Fruit fly (Drosophila melanogaster) whole organism, embryonic: Measurements from ENCODE around the gene Trm7-32.

Source experiments
- B-H1 ChIP-seq: fragments of 200-800 bp; sonication (Bioruptor generic); IDR thresholded peaks from 3 replicates; pipeline ENCODE4 v1.3.6; 2022; ENCODE audit warnings: missing biosample characterization, missing genetic modification characterization
- B-H2 ChIP-seq: fragments of 200-800 bp; sonication (Bioruptor generic); optimal IDR thresholded peaks from 2 replicates; lab custom pipeline; 2018; ENCODE audit warnings: missing biosample characterization, mild to moderate bottlenecking, missing genetic modification characterization
- CG10274 ChIP-seq: fragments of 200-800 bp; sonication (Bioruptor generic); optimal IDR thresholded peaks from 3 replicates; lab custom pipeline; 2017; ENCODE audit warnings: missing biosample characterization, mild to moderate bottlenecking, missing genetic modification characterization
- CG10543 ChIP-seq: fragments of 200-800 bp; sonication (Bioruptor generic); optimal IDR thresholded peaks from 3 replicates; lab custom pipeline; 2017; ENCODE audit warnings: missing biosample characterization, mild to moderate bottlenecking, missing genetic modification characterization, moderate library complexity
- CG11247 ChIP-seq: fragments of 200-800 bp; sonication (Bioruptor generic); IDR thresholded peaks from 2 replicates; pipeline ENCODE4 v1.3.6; 2022; ENCODE audit warnings: missing biosample characterization, missing genetic modification characterization
- CG12219 ChIP-seq: fragments of 200-800 bp; sonication (Bioruptor generic); optimal IDR thresholded peaks from 3 replicates; lab custom pipeline; 2018; ENCODE audit warnings: missing biosample characterization, mild to moderate bottlenecking, missing genetic modification characterization
- CG12299 ChIP-seq: fragments of 200-800 bp; sonication (Bioruptor generic); optimal IDR thresholded peaks from 2 replicates; lab custom pipeline; 2018; ENCODE audit warnings: missing biosample characterization, mild to moderate bottlenecking, missing genetic modification characterization
- CG13424 ChIP-seq: fragments of 200-800 bp; sonication (Bioruptor generic); optimal IDR thresholded peaks from 2 replicates; lab custom pipeline; 2019; ENCODE audit warnings: missing biosample characterization, mild to moderate bottlenecking, missing genetic modification characterization, moderate library complexity
- CG13624 ChIP-seq: fragments of 200-800 bp; sonication (Bioruptor generic); optimal IDR thresholded peaks from 2 replicates; lab custom pipeline; 2016; ENCODE audit warnings: missing biosample characterization, missing genetic modification characterization
- CG1529 ChIP-seq: fragments of 200-800 bp; sonication (Bioruptor generic); optimal IDR thresholded peaks from 3 replicates; lab custom pipeline; 2018; ENCODE audit warnings: missing biosample characterization, missing genetic modification characterization
- CG15696 ChIP-seq: fragments of 200-800 bp; sonication (Bioruptor generic); optimal IDR thresholded peaks from 2 replicates; lab custom pipeline; 2019; ENCODE audit warnings: missing biosample characterization, mild to moderate bottlenecking, missing genetic modification characterization, moderate library complexity
- CG16815 ChIP-seq: fragments of 200-800 bp; sonication (Bioruptor generic); optimal IDR thresholded peaks from 3 replicates; lab custom pipeline; 2017; ENCODE audit warnings: missing biosample characterization, mild to moderate bottlenecking, missing genetic modification characterization
- CG17802 ChIP-seq: fragments of 200-800 bp; sonication (Bioruptor generic); optimal IDR thresholded peaks from 2 replicates; lab custom pipeline; 2018; ENCODE audit warnings: missing biosample characterization, mild to moderate bottlenecking, missing genetic modification characterization, moderate library complexity
- CG3163 ChIP-seq: fragments of 200-800 bp; sonication (Bioruptor generic); optimal IDR thresholded peaks from 3 replicates; lab custom pipeline; 2016; ENCODE audit warnings: missing biosample characterization, missing genetic modification characterization
- CG32767 ChIP-seq: fragments of 200-800 bp; sonication (Bioruptor generic); IDR thresholded peaks from 2 replicates; pipeline ENCODE4 v1.3.6; 2022; ENCODE audit warnings: missing biosample characterization, missing genetic modification characterization
- CG4854 ChIP-seq: fragments of 200-800 bp; sonication (Bioruptor generic); optimal IDR thresholded peaks from 2 replicates; lab custom pipeline; 2016; ENCODE audit warnings: missing biosample characterization, missing genetic modification characterization, inconsistent platforms
- CG6272 ChIP-seq: fragments of 200-800 bp; sonication (Bioruptor generic); IDR thresholded peaks from 2 replicates; pipeline ENCODE4 v1.3.6; 2022; ENCODE audit warnings: missing biosample characterization, missing genetic modification characterization
- CG7963 ChIP-seq: fragments of 200-800 bp; sonication (Bioruptor generic); IDR thresholded peaks from 3 replicates; pipeline ENCODE4 v1.3.6; 2022; ENCODE audit warnings: missing biosample characterization, missing genetic modification characterization; ENCODE audit not compliant: partially characterized antibody
- CG7987 ChIP-seq: fragments of 200-800 bp; sonication (Bioruptor generic); optimal IDR thresholded peaks from 2 replicates; lab custom pipeline; 2018; ENCODE audit warnings: missing biosample characterization, mild to moderate bottlenecking, missing genetic modification characterization, moderate library complexity
- CG8359 ChIP-seq: fragments of 200-800 bp; sonication (Bioruptor generic); optimal IDR thresholded peaks from 2 replicates; lab custom pipeline; 2017; ENCODE audit warnings: missing biosample characterization, mild to moderate bottlenecking, missing genetic modification characterization, borderline replicate concordance
- CG8765 ChIP-seq: fragments of 200-800 bp; sonication (Bioruptor generic); IDR thresholded peaks from 2 replicates; pipeline ENCODE4 v1.3.6; 2022; ENCODE audit warnings: missing biosample characterization, missing genetic modification characterization
- CG9876 ChIP-seq: fragments of 200-800 bp; sonication (Bioruptor generic); optimal IDR thresholded peaks from 2 replicates; lab custom pipeline; 2016; ENCODE audit warnings: missing biosample characterization, missing genetic modification characterization
- Doc2 ChIP-seq: fragments of 200-800 bp; sonication (Bioruptor generic); IDR thresholded peaks from 2 replicates; pipeline ENCODE4 v1.3.6; 2022; ENCODE audit warnings: missing biosample characterization, missing genetic modification characterization
- Gug ChIP-seq: fragments of 200-800 bp; sonication (Bioruptor generic); IDR thresholded peaks from 4 replicates; pipeline ENCODE4 v1.3.6; 2022; ENCODE audit warnings: missing biosample characterization, missing genetic modification characterization
- HLH3B ChIP-seq: fragments of 200-800 bp; sonication (Bioruptor generic); IDR thresholded peaks from 2 replicates; pipeline ENCODE4 v1.3.6; 2022; ENCODE audit warnings: missing biosample characterization, missing genetic modification characterization
- Hey ChIP-seq: fragments of 200-800 bp; sonication (Bioruptor generic); optimal IDR thresholded peaks from 3 replicates; lab custom pipeline; 2018; ENCODE audit warnings: missing biosample characterization, mild to moderate bottlenecking, missing genetic modification characterization
- Hmx ChIP-seq: fragments of 200-800 bp; sonication (Bioruptor generic); optimal IDR thresholded peaks from 2 replicates; lab custom pipeline; 2016; ENCODE audit warnings: missing biosample characterization, missing genetic modification characterization
- Jarid2 ChIP-seq: fragments of 200-800 bp; sonication (Bioruptor generic); optimal IDR thresholded peaks from 3 replicates; lab custom pipeline; 2017; ENCODE audit warnings: mild to moderate bottlenecking, missing biosample characterization, missing genetic modification reagents, missing genetic modification characterization
- Nf-YB ChIP-seq: fragments of 200-800 bp; sonication (Bioruptor generic); optimal IDR thresholded peaks from 3 replicates; lab custom pipeline; 2019; ENCODE audit warnings: missing biosample characterization, mild to moderate bottlenecking, missing genetic modification characterization, moderate library complexity
- Sox100B ChIP-seq: fragments of 200-800 bp; sonication (Bioruptor generic); optimal IDR thresholded peaks from 3 replicates; lab custom pipeline; 2018; ENCODE audit warnings: missing biosample characterization, mild to moderate bottlenecking, missing genetic modification characterization
- YL-1 ChIP-seq: fragments of 200-800 bp; sonication (Bioruptor generic); optimal IDR thresholded peaks from 3 replicates; lab custom pipeline; 2017; ENCODE audit warnings: missing biosample characterization, mild to moderate bottlenecking, missing genetic modification characterization
- emc ChIP-seq: fragments of 200-800 bp; sonication (Bioruptor generic); optimal IDR thresholded peaks from 2 replicates; lab custom pipeline; 2016; ENCODE audit warnings: missing biosample characterization, missing genetic modification characterization
- eve ChIP-seq, 2 experiments: fragments of >200 bp; optimal IDR thresholded peaks; 2 replicates each; lab custom pipeline; 2017; ENCODE audit warnings: missing biosample characterization in 2 of 2, missing genetic modification characterization in 2 of 2
- fd3F ChIP-seq: fragments of 200-800 bp; sonication (Bioruptor generic); optimal IDR thresholded peaks from 2 replicates; lab custom pipeline; 2018; ENCODE audit warnings: missing biosample characterization, mild to moderate bottlenecking, missing genetic modification characterization, moderate library complexity
- gcm ChIP-seq: fragments of 200-800 bp; sonication (Bioruptor generic); optimal IDR thresholded peaks from 2 replicates; lab custom pipeline; 2019; ENCODE audit warnings: missing biosample characterization, mild to moderate bottlenecking, missing genetic modification characterization, moderate library complexity
- gem ChIP-seq: fragments of 200-800 bp; sonication (Bioruptor generic); optimal IDR thresholded peaks from 2 replicates; lab custom pipeline; 2019; ENCODE audit warnings: missing biosample characterization, mild to moderate bottlenecking, missing genetic modification characterization, moderate library complexity
- grau ChIP-seq: fragments of 200-800 bp; optimal IDR thresholded peaks from 3 replicates; lab custom pipeline; 2019; ENCODE audit warnings: missing biosample characterization, mild to moderate bottlenecking, missing genetic modification characterization, moderate library complexity
- gsb-n ChIP-seq: fragments of 200-800 bp; sonication (Bioruptor generic); optimal IDR thresholded peaks from 3 replicates; lab custom pipeline; 2018; ENCODE audit warnings: missing biosample characterization, mild to moderate bottlenecking, missing genetic modification characterization
- hkb ChIP-seq, 2 experiments: fragments of 200-800 bp in 1 of 2; fragments of >200 bp in 1 of 2; sonication (Bioruptor generic) in 1 of 2; IDR thresholded peaks in 1 of 2; optimal IDR thresholded peaks in 1 of 2; 2 replicates each; pipeline versions ENCODE4 v1.3.6 to Lab custom; 2017 to 2022; ENCODE audit warnings: missing biosample characterization in 1 of 2, missing genetic modification characterization in 1 of 2
- pho ChIP-seq: fragments of 200-800 bp; sonication (Bioruptor generic); optimal IDR thresholded peaks from 2 replicates; lab custom pipeline; 2016; ENCODE audit warnings: missing biosample characterization, missing genetic modification characterization
- shn ChIP-seq: fragments of 200-800 bp; sonication (Bioruptor generic); optimal IDR thresholded peaks from 3 replicates; lab custom pipeline; 2016; ENCODE audit warnings: missing biosample characterization, missing genetic modification characterization
- sob ChIP-seq: fragments of 200-800 bp; sonication (Bioruptor generic); IDR thresholded peaks from 2 replicates; pipeline ENCODE4 v1.3.6; 2022; ENCODE audit warnings: missing biosample characterization, missing genetic modification characterization
- sqz ChIP-seq: fragments of 200-800 bp; sonication (Bioruptor generic); optimal IDR thresholded peaks from 3 replicates; lab custom pipeline; 2018; ENCODE audit warnings: missing biosample characterization, mild to moderate bottlenecking, missing genetic modification characterization
- sug ChIP-seq: fragments of 200-800 bp; optimal IDR thresholded peaks from 2 replicates; lab custom pipeline; 2019; ENCODE audit warnings: missing biosample characterization, mild to moderate bottlenecking, missing genetic modification characterization, moderate library complexity
- trem ChIP-seq: fragments of 200-800 bp; optimal IDR thresholded peaks from 3 replicates; lab custom pipeline; 2019; ENCODE audit warnings: missing biosample characterization, mild to moderate bottlenecking, missing genetic modification characterization, moderate library complexity
- trh ChIP-seq: fragments of 200-800 bp; sonication (Bioruptor generic); optimal IDR thresholded peaks from 2 replicates; lab custom pipeline; 2016; ENCODE audit warnings: missing biosample characterization, missing genetic modification characterization
- vfl ChIP-seq: fragments of 200-800 bp; sonication (Bioruptor generic); optimal IDR thresholded peaks from 2 replicates; lab custom pipeline; 2016; ENCODE audit warnings: missing biosample characterization, missing genetic modification characterization
- vvl ChIP-seq: fragments of 200-800 bp; sonication (Bioruptor generic); IDR thresholded peaks from 2 replicates; pipeline ENCODE4 v1.3.6; 2022; ENCODE audit warnings: missing biosample characterization, missing genetic modification characterization
- zfh2 ChIP-seq: fragments of 200-800 bp; sonication (Bioruptor generic); optimal IDR thresholded peaks from 2 replicates; lab custom pipeline; 2016; ENCODE audit warnings: missing biosample characterization, missing genetic modification characterization

The Trm7-32 gene

dm6 chr3R:17053415-17054177 lies 13.1 kb downstream of the Trm7-32 start, which contains the start of gene Dad (continued):
- no peak for TF ChIP-seq Sox100B (GFP tag; lab: Kevin White, UChicago)
- TF ChIP-seq CG8765 (GFP tag; lab: Robert Waterston, UW) = no peak
- TF ChIP-seq sug (tag; lab: Kevin White, UChicago) = no peak
- TF ChIP-seq CG32767 = peak; percentile 23; the same call in 1 of the 2 replicates
- TF ChIP-seq CG12299 (tag; lab: Kevin White, UChicago) = peak; percentile 19
- no peak for TF ChIP-seq Hmx
- TF ChIP-seq Jarid2 (GFP tag; lab: Kevin White, UChicago) = peak; percentile 94
- TF ChIP-seq CG10274 (GFP tag; lab: Kevin White, UChicago) = no peak
- no peak for TF ChIP-seq CG15696 (tag; lab: Kevin White, UChicago)
- no peak for TF ChIP-seq hkb (optimal IDR thresholded peaks at IDR 0.05; lab: Kevin White, UChicago)
- TF ChIP-seq hkb (GFP tag; IDR thresholded peaks at IDR 0.05; lab: Robert Waterston, UW) = peak; percentile 29; the same call in 1 of the 2 replicates
- TF ChIP-seq gcm (GFP tag; lab: Kevin White, UChicago) = no peak
- no peak for TF ChIP-seq CG1529 (GFP tag; lab: Kevin White, UChicago)
- TF ChIP-seq B-H2 = peak; percentile 45
- no peak for TF ChIP-seq CG13624
- TF ChIP-seq shn = no peak
- no peak for TF ChIP-seq sob (GFP tag; lab: Robert Waterston, UW)
- TF ChIP-seq gem (tag; lab: Kevin White, UChicago) = peak; percentile 1
- TF ChIP-seq CG8359 (GFP tag; lab: Kevin White, UChicago) = no peak
- no peak for TF ChIP-seq B-H1 (GFP tag; lab: Robert Waterston, UW)
- TF ChIP-seq YL-1 (GFP tag; lab: Kevin White, UChicago) = peak; percentile 11
- no peak for TF ChIP-seq vfl (GFP tag; lab: Kevin White, UChicago)
- peak; percentile 34 for TF ChIP-seq sqz (GFP tag; lab: Kevin White, UChicago)
- peak; percentile 34 for TF ChIP-seq CG3163
- no peak for TF ChIP-seq CG9876 (GFP tag; lab: Kevin White, UChicago)
- TF ChIP-seq CG11247 = no peak
- no peak for TF ChIP-seq Hey (tag; lab: Kevin White, UChicago)
- TF ChIP-seq CG17802 (tag; lab: Kevin White, UChicago) = no peak
- no peak for TF ChIP-seq CG7963 (GFP tag; lab: Robert Waterston, UW)
- no peak for TF ChIP-seq grau (tag; lab: Kevin White, UChicago)
- TF ChIP-seq Gug (GFP tag; lab: Robert Waterston, UW) = no peak
- TF ChIP-seq CG16815 (GFP tag; lab: Kevin White, UChicago) = no peak
- peak; percentile 74 for TF ChIP-seq CG10543
- TF ChIP-seq CG7987 (GFP tag; lab: Kevin White, UChicago) = peak; percentile 67
- TF ChIP-seq eve (GFP tag; optimal IDR thresholded peaks at IDR 0.05; lab: Kevin White, UChicago) = peak in 1 of 2 experiments; percentile 86
- TF ChIP-seq CG12219 (GFP tag; lab: Kevin White, UChicago) = peak; percentile 11
- no peak for TF ChIP-seq fd3F (GFP tag; lab: Kevin White, UChicago)
- TF ChIP-seq CG6272 = no peak
- TF ChIP-seq Nf-YB (GFP tag; lab: Kevin White, UChicago) = no peak
- peak; percentile 2 for TF ChIP-seq CG13424
- TF ChIP-seq trem (tag; lab: Kevin White, UChicago) = no peak
- TF ChIP-seq HLH3B = 0 out of 2 replicates have a peak, but pooled peaks have one; percentile 8
- no peak for TF ChIP-seq zfh2
- TF ChIP-seq pho (GFP tag; lab: Kevin White, UChicago) = no peak
- no peak for TF ChIP-seq gsb-n (tag; lab: Kevin White, UChicago)
- TF ChIP-seq vvl = peak; percentile 25; the same call in 1 of the 2 replicates
- TF ChIP-seq emc (GFP tag; lab: Kevin White, UChicago) = no peak
- TF ChIP-seq trh (GFP tag; lab: Kevin White, UChicago) = no peak
- no peak for TF ChIP-seq Doc2 (GFP tag; lab: Robert Waterston, UW)
- TF ChIP-seq CG4854 (GFP tag; lab: Kevin White, UChicago) = peak; percentile 12
